Worm (Caenorhabditis elegans) whole organism, L4/young adult: ENCODE results near the gene gst-39.

Experiments used
- dao-5 ChIP-seq: sonication (generic microtip); optimal IDR thresholded peaks from 2 replicates; lab custom pipeline; 2016; ENCODE audit warnings: missing genotype, missing genetic modification characterization, moderate library complexity, missing compliant biosample characterization
- him-1 ChIP-seq: sonication (generic microtip); optimal IDR thresholded peaks from 2 replicates; lab custom pipeline; 2016; ENCODE audit warnings: missing genotype, missing genetic modification reagents, missing genetic modification characterization, missing compliant biosample characterization

- TF ChIP-seq him-1 (tag; lab: Kevin White, UChicago): no peak
- no peak for TF ChIP-seq dao-5 (tag; lab: Kevin White, UChicago)
These were observed 46.2 kb upstream of the gst-39 start for ce11 chrII:15217949-15218348.
